Worm (Caenorhabditis elegans) whole organism, late embryonic: ENCODE measurements around the gene C05D12.4.

ENCODE experiments used
- C08G9.2 ChIP-seq: sonication (generic microtip); optimal IDR thresholded peaks from 2 replicates; lab custom pipeline; 2016; ENCODE audit warnings: mild to moderate bottlenecking, missing genetic modification characterization, moderate library complexity, missing compliant biosample characterization
- C38D4.7 ChIP-seq: fragments of 200-800 bp; sonication (Bioruptor generic); optimal IDR thresholded peaks from 2 replicates; lab custom pipeline; 2018; ENCODE audit warnings: mild to moderate bottlenecking, missing genetic modification characterization, moderate library complexity, missing compliant biosample characterization
- F13H6.1 ChIP-seq: sonication (generic microtip); optimal IDR thresholded peaks from 2 replicates; lab custom pipeline; 2016; ENCODE audit warnings: missing genetic modification characterization, missing compliant biosample characterization
- K02D7.2 ChIP-seq: sonication (generic microtip); optimal IDR thresholded peaks from 2 replicates; lab custom pipeline; 2017; ENCODE audit warnings: mild to moderate bottlenecking, missing genetic modification characterization, missing compliant biosample characterization
- K09A11.1 ChIP-seq: sonication (generic microtip); optimal IDR thresholded peaks from 2 replicates; lab custom pipeline; 2017; ENCODE audit warnings: antibody characterized with exemption, mild to moderate bottlenecking, missing genetic modification characterization, missing compliant biosample characterization; ENCODE audit not compliant: insufficient read depth
- T23F11.4 ChIP-seq: fragments of 200-800 bp; sonication (Bioruptor generic); optimal IDR thresholded peaks from 2 replicates; lab custom pipeline; 2018; ENCODE audit warnings: mild to moderate bottlenecking, missing genetic modification characterization, missing compliant biosample characterization
- Y22D7AL.16 ChIP-seq: sonication (generic microtip); optimal IDR thresholded peaks from 2 replicates; lab custom pipeline; 2016; ENCODE audit warnings: missing genetic modification characterization, missing compliant biosample characterization
- ama-1 ChIP-seq: fragments of 150-350 bp; optimal IDR thresholded peaks from 2 replicates; lab custom pipeline; 2014
- ceh-14 ChIP-seq: sonication (generic microtip); optimal IDR thresholded peaks from 2 replicates; lab custom pipeline; 2016; ENCODE audit warnings: missing genotype, missing genetic modification characterization, missing compliant biosample characterization
- ceh-18 ChIP-seq: sonication (generic microtip); optimal IDR thresholded peaks from 2 replicates; lab custom pipeline; 2016; ENCODE audit warnings: missing genetic modification characterization, missing compliant biosample characterization
- ceh-19 ChIP-seq: fragments of 200-800 bp; sonication (Bioruptor generic); optimal IDR thresholded peaks from 2 replicates; lab custom pipeline; 2018; ENCODE audit warnings: mild to moderate bottlenecking, missing genetic modification characterization, missing compliant biosample characterization
- ceh-22 ChIP-seq: sonication (generic microtip); optimal IDR thresholded peaks from 2 replicates; lab custom pipeline; 2017; ENCODE audit warnings: missing biosample characterization, missing genetic modification characterization
- ceh-24 ChIP-seq: sonication (generic microtip); optimal IDR thresholded peaks from 2 replicates; lab custom pipeline; 2016; ENCODE audit warnings: mild to moderate bottlenecking, missing genetic modification characterization, missing compliant biosample characterization
- ceh-30 ChIP-seq: fragments of 150-350 bp; optimal IDR thresholded peaks from 2 replicates; lab custom pipeline; 2014; ENCODE audit warnings: missing biosample characterization, missing genetic modification characterization
- ceh-31 ChIP-seq: sonication (generic microtip); optimal IDR thresholded peaks from 2 replicates; lab custom pipeline; 2016; ENCODE audit warnings: missing genetic modification characterization, missing compliant biosample characterization
- ceh-34 ChIP-seq: sonication (generic microtip); optimal IDR thresholded peaks from 2 replicates; lab custom pipeline; 2016; ENCODE audit warnings: mild to moderate bottlenecking, missing genetic modification characterization, missing compliant biosample characterization
- ceh-45 ChIP-seq: fragments of 200-800 bp; sonication (Bioruptor generic); IDR thresholded peaks from 2 replicates; pipeline ENCODE4 v1.3.6; 2022; ENCODE audit warnings: missing genetic modification reagents, missing genetic modification characterization, missing compliant biosample characterization
- ceh-48 ChIP-seq: sonication (generic microtip); optimal IDR thresholded peaks from 2 replicates; lab custom pipeline; 2016; ENCODE audit warnings: missing genetic modification characterization, inconsistent platforms, missing compliant biosample characterization
- ceh-9 ChIP-seq: sonication (generic microtip); optimal IDR thresholded peaks from 2 replicates; lab custom pipeline; 2016; ENCODE audit warnings: mild to moderate bottlenecking, missing genetic modification characterization, inconsistent platforms, missing compliant biosample characterization
- dmd-4 ChIP-seq: sonication (generic microtip); optimal IDR thresholded peaks from 2 replicates; lab custom pipeline; 2016; ENCODE audit warnings: borderline replicate concordance, missing genetic modification characterization, missing compliant biosample characterization
- dve-1 ChIP-seq: sonication (generic microtip); optimal IDR thresholded peaks from 2 replicates; lab custom pipeline; 2017; ENCODE audit warnings: antibody characterized with exemption, mild to moderate bottlenecking, missing genetic modification characterization, missing compliant biosample characterization
- elt-2 ChIP-seq: sonication (generic microtip); optimal IDR thresholded peaks from 2 replicates; lab custom pipeline; 2016; ENCODE audit warnings: missing genetic modification reagents, missing genetic modification characterization, missing compliant biosample characterization
- elt-4 ChIP-seq: sonication (generic microtip); optimal IDR thresholded peaks from 2 replicates; lab custom pipeline; 2016; ENCODE audit warnings: missing genetic modification characterization, missing compliant biosample characterization
- ets-4 ChIP-seq: sonication (generic microtip); optimal IDR thresholded peaks from 2 replicates; lab custom pipeline; 2016; ENCODE audit warnings: missing genetic modification characterization, missing compliant biosample characterization
- eyg-1 ChIP-seq: sonication (generic microtip); optimal IDR thresholded peaks from 2 replicates; lab custom pipeline; 2016; ENCODE audit warnings: missing genotype, missing genetic modification characterization, missing compliant biosample characterization
- fkh-10 ChIP-seq: fragments of 150-350 bp; optimal IDR thresholded peaks from 2 replicates; lab custom pipeline; 2014; ENCODE audit warnings: missing biosample characterization, missing genetic modification reagents, missing genetic modification characterization
- fkh-6 ChIP-seq: sonication (generic microtip); optimal IDR thresholded peaks from 2 replicates; lab custom pipeline; 2016; ENCODE audit warnings: missing genetic modification characterization, missing compliant biosample characterization
- lim-6 ChIP-seq: sonication (generic microtip); optimal IDR thresholded peaks from 2 replicates; lab custom pipeline; 2016; ENCODE audit warnings: missing genetic modification characterization, missing compliant biosample characterization
- lin-11 ChIP-seq: fragments of 200-800 bp; sonication (Bioruptor generic); optimal IDR thresholded peaks from 2 replicates; lab custom pipeline; 2018; ENCODE audit warnings: mild to moderate bottlenecking, missing genetic modification characterization, missing compliant biosample characterization
- madf-2 ChIP-seq: sonication (generic microtip); optimal IDR thresholded peaks from 2 replicates; lab custom pipeline; 2017; ENCODE audit warnings: missing genetic modification characterization, missing compliant biosample characterization
- mec-3 ChIP-seq: sonication (generic microtip); optimal IDR thresholded peaks from 2 replicates; lab custom pipeline; 2016; ENCODE audit warnings: borderline replicate concordance, missing genetic modification characterization, missing compliant biosample characterization
- nfya-1 ChIP-seq: sonication (generic microtip); optimal IDR thresholded peaks from 2 replicates; lab custom pipeline; 2017; ENCODE audit warnings: missing genetic modification characterization, mild to moderate bottlenecking, missing compliant biosample characterization, antibody characterized with exemption, moderate library complexity
- nhr-11 ChIP-seq: fragments of 150-350 bp; optimal IDR thresholded peaks from 2 replicates; lab custom pipeline; 2014; ENCODE audit warnings: missing biosample characterization, missing genetic modification characterization
- nhr-232 ChIP-seq: sonication (generic microtip); optimal IDR thresholded peaks from 2 replicates; lab custom pipeline; 2016; ENCODE audit warnings: missing genetic modification characterization, missing compliant biosample characterization
- pag-3 ChIP-seq: sonication (generic microtip); optimal IDR thresholded peaks from 2 replicates; lab custom pipeline; 2016; ENCODE audit warnings: missing compliant biosample characterization, missing genetic modification characterization, borderline replicate concordance
- pat-9 ChIP-seq: fragments of 200-800 bp; sonication (Bioruptor generic); optimal IDR thresholded peaks from 2 replicates; lab custom pipeline; 2018; ENCODE audit warnings: mild to moderate bottlenecking, missing genetic modification characterization, moderate library complexity, missing compliant biosample characterization
- pax-1 ChIP-seq: fragments of 150-350 bp; optimal IDR thresholded peaks from 2 replicates; lab custom pipeline; 2014; ENCODE audit warnings: missing biosample characterization, missing genetic modification characterization
- pha-2 ChIP-seq: sonication (generic microtip); optimal IDR thresholded peaks from 2 replicates; lab custom pipeline; 2017; ENCODE audit warnings: mild to moderate bottlenecking, missing genetic modification characterization, missing compliant biosample characterization
- pqm-1 ChIP-seq: sonication (generic microtip); optimal IDR thresholded peaks from 2 replicates; lab custom pipeline; 2016; ENCODE audit warnings: missing genetic modification characterization, missing compliant biosample characterization
- rnt-1 ChIP-seq: sonication (generic microtip); optimal IDR thresholded peaks from 2 replicates; lab custom pipeline; 2016; ENCODE audit warnings: missing genetic modification characterization, missing compliant biosample characterization
- sox-4 ChIP-seq: sonication (generic microtip); optimal IDR thresholded peaks from 2 replicates; lab custom pipeline; 2017; ENCODE audit warnings: mild to moderate bottlenecking, missing genetic modification characterization, inconsistent platforms, missing compliant biosample characterization
- syd-9 ChIP-seq: sonication (generic microtip); optimal IDR thresholded peaks from 2 replicates; lab custom pipeline; 2016; ENCODE audit warnings: mild to moderate bottlenecking, missing genetic modification characterization, moderate library complexity, missing compliant biosample characterization
- tbx-2 ChIP-seq: sonication (generic microtip); optimal IDR thresholded peaks from 2 replicates; lab custom pipeline; 2016; ENCODE audit warnings: missing genetic modification characterization, missing compliant biosample characterization
- tbx-7 ChIP-seq: sonication (generic microtip); optimal IDR thresholded peaks from 2 replicates; lab custom pipeline; 2016; ENCODE audit warnings: missing genotype, missing genetic modification characterization, missing compliant biosample characterization
- ttx-3 ChIP-seq: sonication (generic microtip); optimal IDR thresholded peaks from 2 replicates; lab custom pipeline; 2016; ENCODE audit warnings: missing genetic modification reagents, missing genetic modification characterization, missing compliant biosample characterization
- unc-3 ChIP-seq, 2 experiments: fragments of 200-800 bp in 1 of 2; sonication (Bioruptor generic) in 1 of 2; sonication (generic microtip) in 1 of 2; conservative IDR thresholded peaks in 1 of 2; optimal IDR thresholded peaks in 1 of 2; 2 replicates each; pipeline versions ENCODE4 v1.3.6 to Lab custom; 2016 to 2022; ENCODE audit warnings: missing compliant biosample characterization in 2 of 2, missing genetic modification characterization in 2 of 2, missing genetic modification reagents in 1 of 2
- unc-42 ChIP-seq: sonication (generic microtip); optimal IDR thresholded peaks from 2 replicates; lab custom pipeline; 2016; ENCODE audit warnings: missing genotype, missing genetic modification characterization, missing compliant biosample characterization
- unc-55 ChIP-seq: sonication (generic microtip); optimal IDR thresholded peaks from 2 replicates; lab custom pipeline; 2017; ENCODE audit warnings: missing biosample characterization, missing genetic modification reagents, missing genetic modification characterization
- unc-86 ChIP-seq: sonication (generic microtip); optimal IDR thresholded peaks from 2 replicates; lab custom pipeline; 2016; ENCODE audit warnings: missing genetic modification characterization, missing compliant biosample characterization
- ztf-16 ChIP-seq: sonication (generic microtip); optimal IDR thresholded peaks from 2 replicates; lab custom pipeline; 2017; ENCODE audit warnings: missing genetic modification characterization, missing compliant biosample characterization

The C05D12.4 gene

ce11 chrII:11472542-11472941 is 40.9 kb downstream of the C05D12.4 start:
- no peak for TF ChIP-seq T23F11.4
- TF ChIP-seq elt-2 (tag; lab: Kevin White, UChicago) = peak; percentile 75
- no peak for TF ChIP-seq ceh-22 (tag; lab: Kevin White, UChicago)

DNA sequence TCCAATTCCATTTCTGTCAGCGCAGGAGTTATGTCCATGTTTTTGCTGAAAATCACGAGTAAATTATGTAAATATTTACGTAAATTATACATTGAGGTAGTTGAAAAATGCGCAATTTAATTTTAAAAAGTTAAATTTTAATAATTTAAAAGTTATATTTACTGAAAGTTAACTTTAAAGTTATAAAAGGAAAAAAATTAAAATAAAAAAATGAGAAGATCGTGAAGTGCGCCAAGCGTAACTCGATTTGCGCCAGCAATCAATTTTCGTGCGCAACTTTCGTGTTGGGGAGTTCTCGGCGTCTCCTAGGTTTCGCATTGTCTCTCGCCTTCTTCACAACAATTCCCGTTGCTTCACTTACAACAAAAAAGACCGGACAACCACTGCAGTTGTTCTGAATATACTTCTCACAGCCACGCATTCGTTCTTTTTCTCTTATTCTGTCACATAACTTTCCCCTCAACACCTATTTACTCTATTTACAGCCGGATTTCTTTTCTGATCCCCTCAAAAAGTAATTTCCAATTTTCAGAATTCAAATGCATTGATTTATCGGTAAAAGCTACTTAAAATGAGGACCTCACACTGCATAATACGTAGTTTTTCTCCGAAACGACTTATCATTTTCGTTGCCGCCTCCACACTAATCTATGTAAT is 42.0 kb downstream of the C05D12.4 start, which contains the start of the genes metl-1 and W02B12.11:
Gene metl-1 (minus strand): TSS at position 51 of the 657 bp plus-strand sequence.
Gene W02B12.11 (plus strand): TSS at position 337 of the 657 bp plus-strand sequence.
- TF ChIP-seq madf-2 (tag; lab: Kevin White, UChicago) (peak; percentile 63), dve-1 (tag; lab: Kevin White, UChicago) (no peak), ama-1 (no peak), tbx-7 (tag; lab: Kevin White, UChicago) (no peak), eyg-1 (tag; lab: Kevin White, UChicago) (no peak), unc-3 (GFP tag; conservative IDR thresholded peaks at IDR 0.05; lab: Robert Waterston, UW) (0 out of 2 replicates have a peak, but pooled peaks have one; percentile 24), unc-3 (tag; optimal IDR thresholded peaks at IDR 0.05; lab: Kevin White, UChicago) (no peak), unc-55 (GFP tag; lab: Kevin White, UChicago) (no peak), fkh-6 (tag; lab: Kevin White, UChicago) (no peak), nhr-232 (no peak), ceh-9 (no peak), Y22D7AL.16 (tag; lab: Kevin White, UChicago) (peak; percentile 26), pqm-1 (tag; lab: Kevin White, UChicago) (peak; percentile 31), pax-1 (tag; lab: Kevin White, UChicago) (no peak), nfya-1 (peak; percentile 62), pat-9 (tag; lab: Kevin White, UChicago) (peak; percentile 50), ceh-48 (tag; lab: Kevin White, UChicago) (peak; percentile 14), tbx-2 (tag; lab: Kevin White, UChicago) (peak; percentile 46), lin-11 (tag; lab: Kevin White, UChicago) (peak; percentile 20), rnt-1 (tag; lab: Kevin White, UChicago) (no peak), unc-42 (tag; lab: Kevin White, UChicago) (peak; percentile 3), ceh-19 (GFP tag; lab: Kevin White, UChicago) (no peak), T23F11.4 (no peak), ets-4 (no peak), K09A11.1 (no peak), nhr-11 (tag; lab: Kevin White, UChicago) (no peak), fkh-10 (no peak), ceh-34 (tag; lab: Kevin White, UChicago) (peak; percentile 37), ceh-45 (GFP tag; lab: Robert Waterston, UW) (no peak), ceh-14 (peak; percentile 20), ztf-16 (tag; lab: Kevin White, UChicago) (no peak), ceh-30 (tag; lab: Kevin White, UChicago) (no peak), syd-9 (tag; lab: Kevin White, UChicago) (peak; percentile 34), ceh-24 (tag; lab: Kevin White, UChicago) (no peak), F13H6.1 (tag; lab: Kevin White, UChicago) (no peak), mec-3 (tag; lab: Kevin White, UChicago) (no peak), elt-4 (no peak), lim-6 (tag; lab: Kevin White, UChicago) (no peak), ttx-3 (tag; lab: Kevin White, UChicago) (peak; percentile 19), pha-2 (tag; lab: Kevin White, UChicago) (peak; percentile 31), C08G9.2 (no peak), ceh-18 (tag; lab: Kevin White, UChicago) (peak; percentile 19), dmd-4 (tag; lab: Kevin White, UChicago) (no peak), pag-3 (tag; lab: Kevin White, UChicago) (no peak), K02D7.2 (no peak), unc-86 (tag; lab: Kevin White, UChicago) (peak; percentile 19), ceh-31 (tag; lab: Kevin White, UChicago) (peak; percentile 43), C38D4.7 (GFP tag; lab: Kevin White, UChicago) (no peak), sox-4 (tag; lab: Kevin White, UChicago) (no peak)
